Fruit fly (Drosophila melanogaster) whole organism, embryonic: ENCODE measurements around the gene CG43318.
A peak's percentile ranks its signal among the peaks of the same experiment; 100 is the strongest.

Source experiments
- B-H2 ChIP-seq: fragments of 200-800 bp; sonication (Bioruptor generic); optimal IDR thresholded peaks from 2 replicates; lab custom pipeline; 2018; ENCODE audit warnings: missing biosample characterization, mild to moderate bottlenecking, missing genetic modification characterization
- Bgb ChIP-seq: fragments of 200-800 bp; sonication (Bioruptor generic); IDR thresholded peaks from 2 replicates; pipeline ENCODE4 v1.3.6; 2022; ENCODE audit warnings: missing biosample characterization, missing genetic modification characterization; ENCODE audit not compliant: partially characterized antibody
- CG10321 ChIP-seq: fragments of 200-800 bp; sonication (Bioruptor generic); IDR thresholded peaks from 2 replicates; pipeline ENCODE4 v1.3.6; 2022; ENCODE audit warnings: missing biosample characterization, missing genetic modification characterization
- CG10462 ChIP-seq: fragments of 200-800 bp; sonication (Bioruptor generic); optimal IDR thresholded peaks from 2 replicates; lab custom pipeline; 2016; ENCODE audit warnings: missing biosample characterization, missing genetic modification characterization
- CG11504 ChIP-seq: fragments of 200-800 bp; sonication (Bioruptor generic); optimal IDR thresholded peaks from 3 replicates; lab custom pipeline; 2019; ENCODE audit warnings: missing biosample characterization, mild to moderate bottlenecking, missing genetic modification characterization, moderate library complexity
- CG17568 ChIP-seq: fragments of 200-800 bp; sonication (Bioruptor generic); optimal IDR thresholded peaks from 2 replicates; lab custom pipeline; 2018; ENCODE audit warnings: missing biosample characterization, mild to moderate bottlenecking, missing genetic modification characterization, moderate library complexity
- CG17829 ChIP-seq: fragments of 200-800 bp; optimal IDR thresholded peaks from 2 replicates; lab custom pipeline; 2019; ENCODE audit warnings: missing biosample characterization, mild to moderate bottlenecking, missing genetic modification characterization, moderate library complexity
- CG18619 ChIP-seq: fragments of 200-800 bp; sonication (Bioruptor generic); optimal IDR thresholded peaks from 3 replicates; lab custom pipeline; 2017; ENCODE audit warnings: missing biosample characterization, mild to moderate bottlenecking, missing genetic modification characterization
- CG2199 ChIP-seq: fragments of 200-800 bp; sonication (Bioruptor generic); IDR thresholded peaks from 3 replicates; pipeline ENCODE4 v1.3.6; 2022; ENCODE audit warnings: missing biosample characterization, missing genetic modification characterization
- CG31388 ChIP-seq: fragments of 200-800 bp; sonication (Bioruptor generic); optimal IDR thresholded peaks from 2 replicates; lab custom pipeline; 2016; ENCODE audit warnings: missing biosample characterization, missing genetic modification characterization
- CG3163 ChIP-seq: fragments of 200-800 bp; sonication (Bioruptor generic); optimal IDR thresholded peaks from 3 replicates; lab custom pipeline; 2016; ENCODE audit warnings: missing biosample characterization, missing genetic modification characterization
- CG3847 ChIP-seq: fragments of 200-800 bp; sonication (Bioruptor generic); IDR thresholded peaks from 2 replicates; pipeline ENCODE4 v1.3.6; 2022; ENCODE audit warnings: missing biosample characterization, missing genetic modification characterization
- CG4328 ChIP-seq: fragments of 200-800 bp; sonication (Bioruptor generic); optimal IDR thresholded peaks from 3 replicates; lab custom pipeline; 2017; ENCODE audit warnings: missing biosample characterization, missing genetic modification reagents, missing genetic modification characterization
- CG4424 ChIP-seq: fragments of 200-800 bp; sonication (Bioruptor generic); optimal IDR thresholded peaks from 3 replicates; lab custom pipeline; 2016; ENCODE audit warnings: missing biosample characterization, missing genetic modification characterization
- CG4730 ChIP-seq: fragments of 200-800 bp; sonication (Bioruptor generic); IDR thresholded peaks from 2 replicates; pipeline ENCODE4 v1.3.6; 2022; ENCODE audit warnings: missing biosample characterization, missing genetic modification characterization
- CG6689 ChIP-seq: fragments of 200-800 bp; sonication (Bioruptor generic); IDR thresholded peaks from 2 replicates; pipeline ENCODE4 v1.3.6; 2022; ENCODE audit warnings: missing biosample characterization, missing genetic modification characterization
- CG7786 ChIP-seq: fragments of 200-800 bp; sonication (Bioruptor generic); optimal IDR thresholded peaks from 2 replicates; lab custom pipeline; 2016; ENCODE audit warnings: missing biosample characterization, missing genetic modification characterization
- CG8924 ChIP-seq: fragments of 200-800 bp; optimal IDR thresholded peaks from 3 replicates; lab custom pipeline; 2019; ENCODE audit warnings: missing biosample characterization, mild to moderate bottlenecking, missing genetic modification characterization, moderate library complexity
- CG9932 ChIP-seq: fragments of 200-800 bp; sonication (Bioruptor generic); IDR thresholded peaks from 2 replicates; pipeline ENCODE4 v1.3.6; 2022; ENCODE audit warnings: missing biosample characterization, missing genetic modification characterization
- CHES-1-like ChIP-seq: fragments of 200-800 bp; sonication (Bioruptor generic); optimal IDR thresholded peaks from 2 replicates; lab custom pipeline; 2016; ENCODE audit warnings: missing biosample characterization, missing genetic modification characterization
- Chrac-16 ChIP-seq: fragments of 200-800 bp; sonication (Bioruptor generic); optimal IDR thresholded peaks from 3 replicates; lab custom pipeline; 2016; ENCODE audit warnings: missing biosample characterization, missing genetic modification characterization
- Dek ChIP-seq: fragments of 200-800 bp; sonication (Bioruptor generic); optimal IDR thresholded peaks from 3 replicates; lab custom pipeline; 2019; ENCODE audit warnings: missing biosample characterization, mild to moderate bottlenecking, missing genetic modification characterization, moderate library complexity
- Dp ChIP-seq: fragments of 200-800 bp; sonication (Bioruptor generic); optimal IDR thresholded peaks from 2 replicates; lab custom pipeline; 2018; ENCODE audit warnings: missing biosample characterization, mild to moderate bottlenecking, missing genetic modification characterization, moderate library complexity
- HmgZ ChIP-seq: fragments of 200-800 bp; sonication (Bioruptor generic); optimal IDR thresholded peaks from 2 replicates; lab custom pipeline; 2018; ENCODE audit warnings: missing biosample characterization, mild to moderate bottlenecking, missing genetic modification characterization
- Hmr ChIP-seq: fragments of 200-800 bp; sonication (Bioruptor generic); optimal IDR thresholded peaks from 3 replicates; lab custom pipeline; 2017; ENCODE audit warnings: mild to moderate bottlenecking, missing biosample characterization, missing genetic modification reagents, missing genetic modification characterization
- Hsf ChIP-seq: fragments of 200-800 bp; sonication (Bioruptor generic); optimal IDR thresholded peaks from 3 replicates; lab custom pipeline; 2016; ENCODE audit warnings: missing biosample characterization, missing genetic modification characterization
- MTF-1 ChIP-seq: fragments of 200-800 bp; sonication (Bioruptor generic); optimal IDR thresholded peaks from 2 replicates; lab custom pipeline; 2018; ENCODE audit warnings: missing biosample characterization, mild to moderate bottlenecking, missing genetic modification characterization, borderline replicate concordance
- NC2β ChIP-seq: fragments of 200-800 bp; sonication (Bioruptor generic); optimal IDR thresholded peaks from 2 replicates; lab custom pipeline; 2016; ENCODE audit warnings: missing biosample characterization, missing genetic modification characterization
- Nf-YB ChIP-seq: fragments of 200-800 bp; sonication (Bioruptor generic); optimal IDR thresholded peaks from 3 replicates; lab custom pipeline; 2019; ENCODE audit warnings: missing biosample characterization, mild to moderate bottlenecking, missing genetic modification characterization, moderate library complexity
- Nf-YC ChIP-seq: fragments of 200-800 bp; optimal IDR thresholded peaks from 3 replicates; lab custom pipeline; 2019; ENCODE audit warnings: missing biosample characterization, mild to moderate bottlenecking, missing genetic modification characterization, moderate library complexity
- NfI ChIP-seq: fragments of 200-800 bp; sonication (Bioruptor generic); optimal IDR thresholded peaks from 3 replicates; lab custom pipeline; 2018; ENCODE audit warnings: missing biosample characterization, mild to moderate bottlenecking, missing genetic modification characterization, moderate library complexity
- Optix ChIP-seq: fragments of 200-800 bp; sonication (Bioruptor generic); IDR thresholded peaks from 3 replicates; pipeline ENCODE4 v1.3.6; 2022; ENCODE audit warnings: missing biosample characterization, missing genetic modification characterization
- Rx ChIP-seq: fragments of 200-800 bp; sonication (Bioruptor generic); IDR thresholded peaks from 2 replicates; pipeline ENCODE4 v1.3.6; 2022; ENCODE audit warnings: missing biosample characterization, missing genetic modification characterization
- bcd ChIP-seq: fragments of 200-800 bp; sonication (Bioruptor generic); optimal IDR thresholded peaks from 2 replicates; lab custom pipeline; 2017; ENCODE audit warnings: missing biosample characterization, mild to moderate bottlenecking, missing genetic modification characterization
- disco-r ChIP-seq: fragments of 200-800 bp; sonication (Bioruptor generic); optimal IDR thresholded peaks from 2 replicates; lab custom pipeline; 2016; ENCODE audit warnings: missing biosample characterization, missing genetic modification characterization
- dm ChIP-seq: fragments of 200-800 bp; sonication (Bioruptor generic); optimal IDR thresholded peaks from 3 replicates; lab custom pipeline; 2016; ENCODE audit warnings: missing biosample characterization, missing genetic modification characterization
- ftz-f1 ChIP-seq: fragments of 200-800 bp; sonication (Bioruptor generic); optimal IDR thresholded peaks from 2 replicates; lab custom pipeline; 2016; ENCODE audit warnings: missing biosample characterization, missing genetic modification characterization
- gfzf ChIP-seq: fragments of 200-800 bp; sonication (Bioruptor generic); optimal IDR thresholded peaks from 2 replicates; lab custom pipeline; 2016; ENCODE audit warnings: missing biosample characterization, mild to moderate bottlenecking, missing genetic modification characterization, moderate library complexity
- grn ChIP-seq: fragments of 200-800 bp; sonication (Bioruptor generic); optimal IDR thresholded peaks from 3 replicates; lab custom pipeline; 2017; ENCODE audit warnings: missing biosample characterization, missing genetic modification characterization
- gro ChIP-seq: fragments of 200-800 bp; sonication (Bioruptor generic); optimal IDR thresholded peaks from 2 replicates; lab custom pipeline; 2016; ENCODE audit warnings: missing biosample characterization, missing genetic modification characterization
- gsb-n ChIP-seq: fragments of 200-800 bp; sonication (Bioruptor generic); optimal IDR thresholded peaks from 3 replicates; lab custom pipeline; 2018; ENCODE audit warnings: missing biosample characterization, mild to moderate bottlenecking, missing genetic modification characterization
- jigr1 ChIP-seq: fragments of 200-800 bp; sonication (Bioruptor generic); IDR thresholded peaks from 3 replicates; pipeline ENCODE4 v1.3.6; 2022; ENCODE audit warnings: missing biosample characterization, missing genetic modification characterization
- lmd ChIP-seq: fragments of 200-800 bp; sonication (Bioruptor generic); IDR thresholded peaks from 2 replicates; pipeline ENCODE4 v1.3.6; 2022; ENCODE audit warnings: missing biosample characterization, missing genetic modification characterization
- mam ChIP-seq: fragments of 200-800 bp; sonication (Bioruptor generic); optimal IDR thresholded peaks from 3 replicates; lab custom pipeline; 2016; ENCODE audit warnings: missing biosample characterization, missing genetic modification characterization
- nerfin-1 ChIP-seq: fragments of 200-800 bp; sonication (Bioruptor generic); optimal IDR thresholded peaks from 3 replicates; lab custom pipeline; 2019; ENCODE audit warnings: missing biosample characterization, mild to moderate bottlenecking, missing genetic modification characterization, moderate library complexity
- rib ChIP-seq: fragments of 200-800 bp; sonication (Bioruptor generic); IDR thresholded peaks from 2 replicates; pipeline ENCODE4 v1.3.6; 2022; ENCODE audit warnings: missing biosample characterization, missing genetic modification characterization
- salm ChIP-seq: fragments of 200-800 bp; sonication (Bioruptor generic); optimal IDR thresholded peaks from 2 replicates; lab custom pipeline; 2018; ENCODE audit warnings: missing biosample characterization, mild to moderate bottlenecking, missing genetic modification characterization
- shn ChIP-seq: fragments of 200-800 bp; sonication (Bioruptor generic); optimal IDR thresholded peaks from 3 replicates; lab custom pipeline; 2016; ENCODE audit warnings: missing biosample characterization, missing genetic modification characterization
- wek ChIP-seq: fragments of 200-800 bp; sonication (Bioruptor generic); optimal IDR thresholded peaks from 3 replicates; lab custom pipeline; 2018; ENCODE audit warnings: missing biosample characterization, mild to moderate bottlenecking, missing genetic modification characterization, moderate library complexity
- wor ChIP-seq: fragments of 200-800 bp; sonication (Bioruptor generic); IDR thresholded peaks from 2 replicates; pipeline ENCODE4 v1.3.6; 2022; ENCODE audit warnings: missing biosample characterization, missing genetic modification characterization
- z ChIP-seq: fragments of 200-800 bp; sonication (Bioruptor generic); IDR thresholded peaks from 3 replicates; pipeline ENCODE4 v1.3.6; 2022; ENCODE audit warnings: missing biosample characterization, missing genetic modification characterization
- zen2 ChIP-seq: fragments of 200-800 bp; sonication (Bioruptor generic); IDR thresholded peaks from 3 replicates; pipeline ENCODE4 v1.3.6; 2022; ENCODE audit warnings: missing biosample characterization, missing genetic modification characterization; ENCODE audit not compliant: partially characterized antibody

Gene CG43318

DNA sequence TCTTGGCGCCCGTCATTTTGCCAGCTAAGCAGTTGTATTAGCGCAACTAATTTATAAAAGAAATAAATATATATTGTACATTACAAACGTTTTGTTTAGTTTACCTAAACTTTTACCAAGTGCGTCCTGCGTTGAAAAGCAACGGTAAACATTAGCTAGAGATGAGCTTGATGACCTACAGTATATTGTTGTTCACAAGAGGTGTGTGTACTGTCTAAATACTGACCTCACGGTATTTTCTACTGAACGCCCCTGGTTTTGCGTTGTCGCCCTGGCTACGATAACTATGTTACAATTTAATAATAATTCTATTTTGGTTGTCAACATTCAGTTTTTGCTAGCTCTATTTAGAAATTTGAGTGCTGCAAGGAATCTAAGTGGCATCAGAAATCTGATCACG lies 40.8 kb downstream of the CG43318 start, which contains the start of gene Acyp2 (continued):
- TF ChIP-seq HmgZ (tag; lab: Kevin White, UChicago): peak; percentile 70
- TF ChIP-seq CG4328 (GFP tag; lab: Kevin White, UChicago): no peak
- TF ChIP-seq B-H2: peak; percentile 0
- TF ChIP-seq Nf-YC: no peak
- peak; percentile 18; the same call in 1 of the 2 replicates for TF ChIP-seq CG10321 (GFP tag; lab: Robert Waterston, UW)
- TF ChIP-seq ftz-f1: no peak
- no peak for TF ChIP-seq jigr1 (GFP tag; lab: Robert Waterston, UW)
- no peak for TF ChIP-seq NC2β (GFP tag; lab: Kevin White, UChicago)
- TF ChIP-seq nerfin-1: no peak
- TF ChIP-seq bcd (GFP tag; lab: Kevin White, UChicago): no peak
- peak; percentile 63 for TF ChIP-seq Hmr (GFP tag; lab: Kevin White, UChicago)
- TF ChIP-seq disco-r: no peak
- no peak for TF ChIP-seq Nf-YB (GFP tag; lab: Kevin White, UChicago)
- no peak for TF ChIP-seq CG6689
- TF ChIP-seq CG10462 (GFP tag; lab: Kevin White, UChicago): peak; percentile 68
- TF ChIP-seq grn: no peak
- peak; percentile 28 for TF ChIP-seq Hsf (GFP tag; lab: Kevin White, UChicago)
- no peak for TF ChIP-seq CG18619
- peak; percentile 75; the same call in 2 of the 3 replicates for TF ChIP-seq CG2199 (GFP tag; lab: Robert Waterston, UW)
- peak; percentile 14 for TF ChIP-seq CG4424
- TF ChIP-seq CG3163 (GFP tag; lab: Kevin White, UChicago): no peak
- TF ChIP-seq zen2 (GFP tag; lab: Robert Waterston, UW): no peak
- TF ChIP-seq gro (GFP tag; lab: Kevin White, UChicago): no peak
- TF ChIP-seq CG11504 (tag; lab: Kevin White, UChicago): peak; percentile 44
- peak; percentile 67 for TF ChIP-seq Bgb (GFP tag; lab: Robert Waterston, UW)
- TF ChIP-seq lmd (GFP tag; lab: Robert Waterston, UW): no peak
- TF ChIP-seq gsb-n (tag; lab: Kevin White, UChicago): no peak
- no peak for TF ChIP-seq wor (GFP tag; lab: Robert Waterston, UW)
- peak; percentile 45 for TF ChIP-seq CG17829 (tag; lab: Kevin White, UChicago)
- TF ChIP-seq CHES-1-like (GFP tag; lab: Kevin White, UChicago): peak; percentile 0
- no peak for TF ChIP-seq CG17568 (GFP tag; lab: Kevin White, UChicago)
- TF ChIP-seq gfzf (GFP tag; lab: Kevin White, UChicago): peak; percentile 53
- TF ChIP-seq CG7786 (GFP tag; lab: Kevin White, UChicago): no peak
- no peak for TF ChIP-seq z (GFP tag; lab: Robert Waterston, UW)
- TF ChIP-seq Dp (GFP tag; lab: Kevin White, UChicago): peak; percentile 53
- TF ChIP-seq NfI (GFP tag; lab: Kevin White, UChicago): peak; percentile 17
- no peak for TF ChIP-seq CG4730 (GFP tag; lab: Robert Waterston, UW)
- peak; percentile 25; the same call in 1 of the 2 replicates for TF ChIP-seq CG3847 (GFP tag; lab: Robert Waterston, UW)
- peak; percentile 45 for TF ChIP-seq mam
- TF ChIP-seq shn (GFP tag; lab: Kevin White, UChicago): peak; percentile 8
- no peak for TF ChIP-seq CG31388 (GFP tag; lab: Kevin White, UChicago)
- TF ChIP-seq salm: no peak
- peak; percentile 70 for TF ChIP-seq CG9932 (GFP tag; lab: Robert Waterston, UW)
- no peak for TF ChIP-seq Optix (GFP tag; lab: Robert Waterston, UW)
- TF ChIP-seq MTF-1 (GFP tag; lab: Kevin White, UChicago): no peak
- peak; percentile 9 for TF ChIP-seq dm (GFP tag; lab: Kevin White, UChicago)
- no peak for TF ChIP-seq wek (GFP tag; lab: Kevin White, UChicago)
- TF ChIP-seq CG8924 (tag; lab: Kevin White, UChicago): peak; percentile 41
- no peak for TF ChIP-seq rib
- peak; percentile 35 for TF ChIP-seq Chrac-16 (GFP tag; lab: Kevin White, UChicago)
- TF ChIP-seq Dek (tag; lab: Kevin White, UChicago): no peak
- TF ChIP-seq Rx (GFP tag; lab: Robert Waterston, UW): no peak
